Worm (Caenorhabditis elegans) whole organism, early embryonic: ENCODE data around the gene R11D1.2.

Experiments
- B0310.2 ChIP-seq: sonication (generic microtip); optimal IDR thresholded peaks from 2 replicates; lab custom pipeline; 2016; ENCODE audit warnings: mild to moderate bottlenecking, missing genetic modification characterization, missing compliant biosample characterization
- F13C5.2 ChIP-seq: sonication (generic microtip); optimal IDR thresholded peaks from 2 replicates; lab custom pipeline; 2017; ENCODE audit warnings: mild to moderate bottlenecking, missing genetic modification characterization, inconsistent platforms, missing compliant biosample characterization
- aly-1 ChIP-seq: sonication (generic microtip); optimal IDR thresholded peaks from 2 replicates; lab custom pipeline; 2016; ENCODE audit warnings: missing genetic modification characterization, missing compliant biosample characterization
- ama-1 ChIP-seq: fragments of 150-350 bp; optimal IDR thresholded peaks from 2 replicates; lab custom pipeline; 2014
- ceh-13 ChIP-seq: fragments of 200-800 bp; sonication (Bioruptor generic); optimal IDR thresholded peaks from 2 replicates; lab custom pipeline; 2018; ENCODE audit warnings: mild to moderate bottlenecking, missing genetic modification characterization, missing compliant biosample characterization
- ceh-36 ChIP-seq: sonication (generic microtip); optimal IDR thresholded peaks from 2 replicates; lab custom pipeline; 2016; ENCODE audit warnings: missing genetic modification characterization, inconsistent platforms, missing compliant biosample characterization
- ets-7 ChIP-seq: sonication (generic microtip); optimal IDR thresholded peaks from 2 replicates; lab custom pipeline; 2016; ENCODE audit warnings: missing genotype, missing genetic modification characterization, missing compliant biosample characterization
- flt-1 ChIP-seq: fragments of 200-800 bp; sonication (Bioruptor generic); IDR thresholded peaks from 2 replicates; pipeline ENCODE4 v1.3.6; 2022; ENCODE audit warnings: missing genetic modification characterization, missing compliant biosample characterization
- hmbx-1 ChIP-seq: sonication (generic microtip); optimal IDR thresholded peaks from 2 replicates; lab custom pipeline; 2016; ENCODE audit warnings: mild to moderate bottlenecking, missing genetic modification characterization, missing compliant biosample characterization
- hmg-4 ChIP-seq: fragments of 200-800 bp; sonication (Bioruptor generic); optimal IDR thresholded peaks from 2 replicates; lab custom pipeline; 2018; ENCODE audit warnings: mild to moderate bottlenecking, missing genetic modification characterization, missing compliant biosample characterization
- hnd-1 ChIP-seq: sonication (generic microtip); optimal IDR thresholded peaks from 2 replicates; lab custom pipeline; 2016; ENCODE audit warnings: missing genetic modification characterization, missing compliant biosample characterization
- pes-1 ChIP-seq: fragments of 200-800 bp; sonication (Bioruptor generic); IDR thresholded peaks from 2 replicates; pipeline ENCODE4 v1.3.6; 2022; ENCODE audit warnings: missing genetic modification reagents, missing genetic modification characterization, missing compliant biosample characterization
- scrt-1 ChIP-seq: fragments of 200-800 bp; sonication (Bioruptor generic); IDR thresholded peaks from 2 replicates; pipeline ENCODE4 v1.3.6; 2022; ENCODE audit warnings: missing genetic modification characterization, missing compliant biosample characterization
- sea-1 ChIP-seq: fragments of 200-800 bp; sonication (Bioruptor generic); conservative IDR thresholded peaks from 2 replicates; pipeline ENCODE4 v1.3.6; 2022; ENCODE audit warnings: missing genetic modification characterization, missing compliant biosample characterization
- tbx-11 ChIP-seq: fragments of 200-800 bp; sonication (Bioruptor generic); IDR thresholded peaks from 2 replicates; pipeline ENCODE4 v1.3.6; 2022; ENCODE audit warnings: missing genetic modification characterization, missing compliant biosample characterization
- tbx-37 ChIP-seq: fragments of 200-800 bp; sonication (Bioruptor generic); conservative IDR thresholded peaks from 2 replicates; pipeline ENCODE4 v1.3.6; 2022; ENCODE audit warnings: missing genetic modification reagents, missing genetic modification characterization, missing compliant biosample characterization
- tra-4 ChIP-seq: sonication (generic microtip); optimal IDR thresholded peaks from 2 replicates; lab custom pipeline; 2017; ENCODE audit warnings: missing genetic modification characterization, missing compliant biosample characterization

R11D1.2 gene

ce11 chrV:12696790-12697189 is 11.6 kb upstream of the R11D1.2 start:
- no peak for TF ChIP-seq F13C5.2 (tag; lab: Kevin White, UChicago)
- no peak for TF ChIP-seq tra-4 (tag; lab: Kevin White, UChicago)
- TF ChIP-seq aly-1: no peak
- TF ChIP-seq tbx-37 (GFP tag; lab: Robert Waterston, UW): no peak
- TF ChIP-seq sea-1: no peak
- no peak for TF ChIP-seq hnd-1 (tag; lab: Kevin White, UChicago)
- TF ChIP-seq ceh-36 (tag; lab: Kevin White, UChicago): no peak
- no peak for TF ChIP-seq scrt-1 (GFP tag; lab: Robert Waterston, UW)
- TF ChIP-seq B0310.2: no peak
- TF ChIP-seq hmg-4 (GFP tag; lab: Kevin White, UChicago): no peak
- no peak for TF ChIP-seq hmbx-1 (tag; lab: Kevin White, UChicago)
- no peak for TF ChIP-seq flt-1 (GFP tag; lab: Robert Waterston, UW)
- no peak for TF ChIP-seq tbx-11 (GFP tag; lab: Robert Waterston, UW)
- TF ChIP-seq ceh-13 (GFP tag; lab: Kevin White, UChicago): no peak
- TF ChIP-seq ets-7 (tag; lab: Kevin White, UChicago): no peak
- TF ChIP-seq pes-1 (GFP tag; lab: Robert Waterston, UW): no peak
- TF ChIP-seq ama-1 (lab: Kevin White, UChicago): no peak

ce11 chrV:12697364-12697901 is 11.0 kb upstream of the R11D1.2 start, which contains the start of gene istr-1:
istr-1 (plus strand) TSS chrV:12697858.
- TF ChIP-seq sea-1 (no peak), pes-1 (GFP tag; lab: Robert Waterston, UW) (no peak), ceh-36 (tag; lab: Kevin White, UChicago) (no peak), tbx-37 (GFP tag; lab: Robert Waterston, UW) (no peak), ceh-13 (GFP tag; lab: Kevin White, UChicago) (no peak), ama-1 (lab: Kevin White, UChicago) (no peak), hmg-4 (GFP tag; lab: Kevin White, UChicago) (no peak), hmbx-1 (tag; lab: Kevin White, UChicago) (no peak), F13C5.2 (tag; lab: Kevin White, UChicago) (no peak), ets-7 (tag; lab: Kevin White, UChicago) (no peak), tra-4 (tag; lab: Kevin White, UChicago) (no peak), scrt-1 (GFP tag; lab: Robert Waterston, UW) (no peak), tbx-11 (GFP tag; lab: Robert Waterston, UW) (no peak), B0310.2 (no peak), aly-1 (no peak), hnd-1 (tag; lab: Kevin White, UChicago) (no peak), flt-1 (GFP tag; lab: Robert Waterston, UW) (no peak)

- TF ChIP-seq ets-7 (tag; lab: Kevin White, UChicago): no peak
- TF ChIP-seq flt-1 (GFP tag; lab: Robert Waterston, UW): no peak
- TF ChIP-seq pes-1 (GFP tag; lab: Robert Waterston, UW): no peak
- TF ChIP-seq hnd-1 (tag; lab: Kevin White, UChicago): no peak
- TF ChIP-seq sea-1: no peak
- no peak for TF ChIP-seq ceh-36 (tag; lab: Kevin White, UChicago)
- TF ChIP-seq tra-4 (tag; lab: Kevin White, UChicago): no peak
- TF ChIP-seq F13C5.2 (tag; lab: Kevin White, UChicago): no peak
- TF ChIP-seq tbx-37 (GFP tag; lab: Robert Waterston, UW): no peak
- TF ChIP-seq ama-1 (lab: Kevin White, UChicago): no peak
- no peak for TF ChIP-seq hmbx-1 (tag; lab: Kevin White, UChicago)
- no peak for TF ChIP-seq hmg-4 (GFP tag; lab: Kevin White, UChicago)
Measured at ce11 chrV:12701613-12702012, 6.8 kb upstream of the R11D1.2 start.

- TF ChIP-seq F13C5.2 (tag; lab: Kevin White, UChicago) (no peak), ceh-36 (tag; lab: Kevin White, UChicago) (no peak), hnd-1 (tag; lab: Kevin White, UChicago) (no peak), flt-1 (GFP tag; lab: Robert Waterston, UW) (no peak), pes-1 (GFP tag; lab: Robert Waterston, UW) (no peak), ceh-13 (GFP tag; lab: Kevin White, UChicago) (no peak), sea-1 (no peak), hmg-4 (GFP tag; lab: Kevin White, UChicago) (no peak), hmbx-1 (tag; lab: Kevin White, UChicago) (no peak), ets-7 (tag; lab: Kevin White, UChicago) (no peak), tbx-11 (GFP tag; lab: Robert Waterston, UW) (no peak), aly-1 (no peak), ama-1 (lab: Kevin White, UChicago) (no peak), B0310.2 (no peak), tbx-37 (GFP tag; lab: Robert Waterston, UW) (no peak), scrt-1 (GFP tag; lab: Robert Waterston, UW) (no peak), tra-4 (tag; lab: Kevin White, UChicago) (no peak)
Measured at ce11 chrV:12704077-12704476, 4.3 kb upstream of the R11D1.2 start, which contains the start of gene R11D1.1. R11D1.1 (plus strand) TSS chrV:12704377.

- no peak for TF ChIP-seq scrt-1 (GFP tag; lab: Robert Waterston, UW)
- TF ChIP-seq hnd-1 (tag; lab: Kevin White, UChicago): no peak
- no peak for TF ChIP-seq B0310.2
- TF ChIP-seq ceh-36 (tag; lab: Kevin White, UChicago): no peak
- TF ChIP-seq F13C5.2 (tag; lab: Kevin White, UChicago): no peak
- TF ChIP-seq aly-1: no peak
- no peak for TF ChIP-seq tbx-37 (GFP tag; lab: Robert Waterston, UW)
- TF ChIP-seq flt-1 (GFP tag; lab: Robert Waterston, UW): no peak
- no peak for TF ChIP-seq hmbx-1 (tag; lab: Kevin White, UChicago)
- TF ChIP-seq sea-1: no peak
- TF ChIP-seq tbx-11 (GFP tag; lab: Robert Waterston, UW): no peak
- TF ChIP-seq ets-7 (tag; lab: Kevin White, UChicago): no peak
Measured at ce11 chrV:12706511-12706910, 1.9 kb upstream of the R11D1.2 start.

- TF ChIP-seq scrt-1 (GFP tag; lab: Robert Waterston, UW): no peak
- TF ChIP-seq aly-1: no peak
Measured at ce11 chrV:12711999-12712398, 3.6 kb downstream of the R11D1.2 start, which contains the start of gene R11D1.3. R11D1.3 (minus strand) TSS chrV:12712099.
